Worm (Caenorhabditis elegans): ENCODE measurements around the gene Y94H6A.12.
"Not testable (repeated sequence)": the region's sequence is repeated elsewhere in the genome, so short reads cannot be mapped to it uniquely, and the experiment has no call there.

Gene Y94H6A.12

ce11 chrIV:2676281-2676680 lies 36.6 kb downstream of the Y94H6A.12 start, which contains the start of gene Y94H6A.3 (continued):
- TF ChIP-seq ztf-22 (GFP tag; optimal IDR thresholded peaks at IDR 0.05): no peak
- TF ChIP-seq lin-40 (tag; optimal IDR thresholded peaks at IDR 0.05): peak; percentile 89
- TF ChIP-seq xnd-1 (tag; optimal IDR thresholded peaks at IDR 0.05): peak; percentile 53
- peak; percentile 88 for TF ChIP-seq rcor-1 (GFP tag; IDR thresholded peaks at IDR 0.05)
- peak; percentile 14 for TF ChIP-seq K12H6.12 (tag; optimal IDR thresholded peaks at IDR 0.05)
- TF ChIP-seq cebp-1 (GFP tag; IDR thresholded peaks at IDR 0.05): no peak
- peak; percentile 79 for TF ChIP-seq cebp-1 (tag; optimal IDR thresholded peaks at IDR 0.05)
- TF ChIP-seq dox-1 (GFP tag; IDR thresholded peaks at IDR 0.05): peak; percentile 81
- no peak for TF ChIP-seq lin-26 (GFP tag; IDR thresholded peaks at IDR 0.05)
- TF ChIP-seq hlh-12 (tag; optimal IDR thresholded peaks at IDR 0.05): no peak
- TF ChIP-seq let-526 (GFP tag; IDR thresholded peaks at IDR 0.05): no peak
- peak in 1 of 2 experiments; percentile 48 for TF ChIP-seq let-607 (tag; optimal IDR thresholded peaks at IDR 0.05)
- peak; percentile 45 for TF ChIP-seq ceh-27 (GFP tag; optimal IDR thresholded peaks at IDR 0.05)
- peak; percentile 26 for TF ChIP-seq snpc-1.3 (tag; optimal IDR thresholded peaks at IDR 0.05; ENCODE audit: insufficient read depth)
- peak; percentile 66 for TF ChIP-seq tlf-1 (GFP tag; optimal IDR thresholded peaks at IDR 0.05)
- peak; percentile 64 for TF ChIP-seq ceh-100 (GFP tag; IDR thresholded peaks at IDR 0.05)
- TF ChIP-seq efl-1 (GFP tag; optimal IDR thresholded peaks at IDR 0.05): peak; percentile 83
- no peak for TF ChIP-seq B0261.1 (tag; optimal IDR thresholded peaks at IDR 0.05)
- TF ChIP-seq ztf-25 (GFP tag; IDR thresholded peaks at IDR 0.05): no peak
- no peak for TF ChIP-seq ama-1 (optimal IDR thresholded peaks at IDR 0.05)
- no peak for TF ChIP-seq ama-1 (GFP tag; optimal IDR thresholded peaks at IDR 0.05)
- peak; percentile 77 for TF ChIP-seq ekl-4 (GFP tag; IDR thresholded peaks at IDR 0.05)
- TF ChIP-seq madf-8 (GFP tag; conservative IDR thresholded peaks at IDR 0.05): peak; percentile 36; the same call in 1 of the 2 replicates
- peak; percentile 88 for TF ChIP-seq dpl-1 (GFP tag; optimal IDR thresholded peaks at IDR 0.05)
- peak; percentile 55; the same call in 1 of the 2 replicates for TF ChIP-seq lir-1 (GFP tag; conservative IDR thresholded peaks at IDR 0.05)
- TF ChIP-seq D2030.7 (GFP tag; IDR thresholded peaks at IDR 0.05): peak; percentile 67
- TF ChIP-seq ztf-28 (GFP tag; IDR thresholded peaks at IDR 0.05): no peak
- peak; percentile 60; the same call in 1 of the 2 replicates for TF ChIP-seq hmg-1.2 (GFP tag; IDR thresholded peaks at IDR 0.05)
- peak; percentile 96 for TF ChIP-seq ztf-18 (tag; optimal IDR thresholded peaks at IDR 0.05)
- TF ChIP-seq unc-130 (GFP tag; optimal IDR thresholded peaks at IDR 0.05): no peak

- not testable (repeated sequence) for TF ChIP-seq ets-4 (GFP tag; optimal IDR thresholded peaks at IDR 0.05); ceh-100 (GFP tag; IDR thresholded peaks at IDR 0.05); hrde-1 (tag; optimal IDR thresholded peaks at IDR 0.05; ENCODE audit: borderline replicate concordance)
Measured at ce11 chrIV:2674915-2675314, 37.9 kb downstream of the Y94H6A.12 start, which contains the start of gene gpx-4. Gene gpx-4, minus strand, starts transcription at chrIV:2675015.

ce11 chrIV:2671361-2671760 lies 41.5 kb downstream of the Y94H6A.12 start:
- TF ChIP-seq attf-3 (GFP tag; conservative IDR thresholded peaks at IDR 0.05) (peak; percentile 77), dox-1 (GFP tag; IDR thresholded peaks at IDR 0.05) (peak; percentile 19; the same call in 1 of the 2 replicates), ztf-28 (GFP tag; IDR thresholded peaks at IDR 0.05) (0 out of 2 replicates have a peak, but pooled peaks have one; percentile 22), xnd-1 (tag; optimal IDR thresholded peaks at IDR 0.05) (peak; percentile 35), madf-8 (GFP tag; conservative IDR thresholded peaks at IDR 0.05) (peak; percentile 63), ztf-18 (tag; optimal IDR thresholded peaks at IDR 0.05) (peak; percentile 89), hsf-1 (GFP tag; IDR thresholded peaks at IDR 0.05) (peak; percentile 55; the same call in 1 of the 2 replicates), F33H1.4 (GFP tag; IDR thresholded peaks at IDR 0.05) (peak; percentile 46), madf-6 (GFP tag; IDR thresholded peaks at IDR 0.05) (peak; percentile 71), D2030.7 (GFP tag; IDR thresholded peaks at IDR 0.05) (0 out of 2 replicates have a peak, but pooled peaks have one; percentile 18)
